Worm (Caenorhabditis elegans) whole organism, young adult: ENCODE measurements around the gene acc-4.
A peak's percentile ranks its signal among the peaks of the same experiment; 100 is the strongest.

Experiments used
- B0019.2 ChIP-seq: fragments of 200-800 bp; sonication (Bioruptor generic); conservative IDR thresholded peaks from 2 replicates; pipeline ENCODE4 v1.3.6; 2022; ENCODE audit warnings: missing genetic modification reagents, missing genetic modification characterization, missing compliant biosample characterization
- B0261.1 ChIP-seq: sonication (generic microtip); optimal IDR thresholded peaks from 2 replicates; lab custom pipeline; 2016; ENCODE audit warnings: mild to moderate bottlenecking, missing genetic modification characterization, moderate library complexity, missing compliant biosample characterization
- C06A6.2 ChIP-seq: fragments of 200-800 bp; sonication (Bioruptor generic); conservative IDR thresholded peaks from 2 replicates; pipeline ENCODE4 v1.3.6; 2022; ENCODE audit warnings: missing genetic modification characterization, missing compliant biosample characterization
- D2030.7 ChIP-seq: fragments of 200-800 bp; sonication (Bioruptor generic); IDR thresholded peaks from 2 replicates; pipeline ENCODE4 v1.3.6; 2022; ENCODE audit warnings: missing genetic modification reagents, missing genetic modification characterization, missing compliant biosample characterization
- F39B2.1 ChIP-seq: fragments of 200-800 bp; sonication (Bioruptor generic); IDR thresholded peaks from 2 replicates; pipeline ENCODE4 v1.3.6; 2022; ENCODE audit warnings: missing genetic modification reagents, missing genetic modification characterization, missing compliant biosample characterization
- F57C9.4 ChIP-seq: sonication (generic microtip); optimal IDR thresholded peaks from 2 replicates; lab custom pipeline; 2017; ENCODE audit warnings: mild to moderate bottlenecking, missing genetic modification characterization, missing compliant biosample characterization
- Y53G8AR.9 ChIP-seq: fragments of 200-800 bp; sonication (Bioruptor generic); conservative IDR thresholded peaks from 2 replicates; pipeline ENCODE4 v1.3.6; 2022; ENCODE audit warnings: missing genetic modification reagents, missing genetic modification characterization, missing compliant biosample characterization
- Y79H2A.3 ChIP-seq: fragments of 200-800 bp; sonication (Bioruptor generic); conservative IDR thresholded peaks from 2 replicates; pipeline ENCODE4 v1.3.6; 2022; ENCODE audit warnings: missing genetic modification reagents, missing genetic modification characterization, missing compliant biosample characterization
- Y95B8A.8 ChIP-seq: fragments of 200-800 bp; sonication (Bioruptor generic); IDR thresholded peaks from 2 replicates; pipeline ENCODE4 v1.3.6; 2022; ENCODE audit warnings: missing genetic modification reagents, missing genetic modification characterization, missing compliant biosample characterization
- ZK185.1 ChIP-seq: sonication (generic microtip); optimal IDR thresholded peaks from 2 replicates; lab custom pipeline; 2016; ENCODE audit warnings: mild to moderate bottlenecking, missing genetic modification characterization, missing compliant biosample characterization; ENCODE audit not compliant: poor library complexity, severe bottlenecking
- akir-1 ChIP-seq: fragments of 200-800 bp; sonication (Bioruptor generic); optimal IDR thresholded peaks from 2 replicates; lab custom pipeline; 2018; ENCODE audit warnings: mild to moderate bottlenecking, missing genetic modification characterization, moderate library complexity, missing compliant biosample characterization
- ama-1 ChIP-seq, 3 experiments: fragments of 150-350 bp in 1 of 3; sonication (generic microtip) in 2 of 3; optimal IDR thresholded peaks; 2 replicates each; lab custom pipeline; 2014 to 2018; ENCODE audit warnings: missing biosample characterization in 2 of 3, missing genetic modification characterization in 2 of 3, missing genetic modification reagents in 2 of 3
- aptf-3 ChIP-seq: fragments of 200-800 bp; sonication (Bioruptor generic); IDR thresholded peaks from 2 replicates; pipeline ENCODE4 v1.3.6; 2022; ENCODE audit warnings: missing genetic modification characterization, missing compliant biosample characterization
- bed-1 ChIP-seq: fragments of 200-800 bp; sonication (Bioruptor generic); IDR thresholded peaks from 2 replicates; pipeline ENCODE4 v1.3.6; 2022; ENCODE audit warnings: missing genetic modification reagents, missing genetic modification characterization, missing compliant biosample characterization
- cebp-2 ChIP-seq: fragments of 200-800 bp; sonication (Bioruptor generic); IDR thresholded peaks from 2 replicates; pipeline ENCODE4 v1.3.6; 2022; ENCODE audit warnings: missing genetic modification characterization, missing compliant biosample characterization
- ceh-100 ChIP-seq: fragments of 200-800 bp; sonication (Bioruptor generic); IDR thresholded peaks from 2 replicates; pipeline ENCODE4 v1.3.6; 2022; ENCODE audit warnings: missing genetic modification reagents, missing genetic modification characterization, missing compliant biosample characterization
- ceh-40 ChIP-seq: fragments of 200-800 bp; sonication (Bioruptor generic); IDR thresholded peaks from 2 replicates; pipeline ENCODE4 v1.3.6; 2022; ENCODE audit warnings: missing genetic modification characterization, missing compliant biosample characterization
- ceh-58 ChIP-seq: fragments of 200-800 bp; sonication (Bioruptor generic); IDR thresholded peaks from 2 replicates; pipeline ENCODE4 v1.3.6; 2022; ENCODE audit warnings: missing genetic modification characterization, missing compliant biosample characterization
- ceh-91 ChIP-seq: fragments of 200-800 bp; sonication (Bioruptor generic); IDR thresholded peaks from 2 replicates; pipeline ENCODE4 v1.3.6; 2022; ENCODE audit warnings: missing genetic modification reagents, missing genetic modification characterization, missing compliant biosample characterization
- die-1 ChIP-seq: sonication (generic microtip); optimal IDR thresholded peaks from 2 replicates; lab custom pipeline; 2016; ENCODE audit warnings: missing genotype, mild to moderate bottlenecking, missing genetic modification characterization, missing compliant biosample characterization
- dpl-1 ChIP-seq: fragments of 150-350 bp; optimal IDR thresholded peaks from 2 replicates; lab custom pipeline; 2014; ENCODE audit warnings: missing biosample characterization, missing genetic modification reagents, missing genetic modification characterization
- egrh-3 ChIP-seq: fragments of 200-800 bp; sonication (Bioruptor generic); IDR thresholded peaks from 2 replicates; pipeline ENCODE4 v1.3.6; 2022; ENCODE audit warnings: missing genetic modification reagents, missing genetic modification characterization, missing compliant biosample characterization
- ekl-4 ChIP-seq: fragments of 200-800 bp; sonication (Bioruptor generic); IDR thresholded peaks from 2 replicates; pipeline ENCODE4 v1.3.6; 2022; ENCODE audit warnings: missing genetic modification reagents, missing genetic modification characterization, missing compliant biosample characterization
- ets-4 ChIP-seq: fragments of 200-800 bp; sonication (Bioruptor generic); optimal IDR thresholded peaks from 2 replicates; lab custom pipeline; 2018; ENCODE audit warnings: mild to moderate bottlenecking, missing genetic modification characterization, missing compliant biosample characterization
- gei-17 ChIP-seq: fragments of 200-800 bp; sonication (Bioruptor generic); optimal IDR thresholded peaks from 2 replicates; lab custom pipeline; 2018; ENCODE audit warnings: mild to moderate bottlenecking, missing genetic modification characterization, missing compliant biosample characterization
- hlh-26 ChIP-seq: fragments of 200-800 bp; sonication (Bioruptor generic); conservative IDR thresholded peaks from 2 replicates; pipeline ENCODE4 v1.3.6; 2022; ENCODE audit warnings: missing genetic modification reagents, missing genetic modification characterization, missing compliant biosample characterization
- hmg-1.2 ChIP-seq: fragments of 200-800 bp; sonication (Bioruptor generic); IDR thresholded peaks from 2 replicates; pipeline ENCODE4 v1.3.6; 2022; ENCODE audit warnings: missing genetic modification reagents, missing genetic modification characterization, missing compliant biosample characterization
- hmg-20 ChIP-seq: fragments of 200-800 bp; sonication (Bioruptor generic); IDR thresholded peaks from 2 replicates; pipeline ENCODE4 v1.3.6; 2022; ENCODE audit warnings: missing genetic modification reagents, missing genetic modification characterization, missing compliant biosample characterization
- let-607 ChIP-seq, 2 experiments: fragments of 200-800 bp in 1 of 2; sonication (Bioruptor generic) in 1 of 2; sonication (generic microtip) in 1 of 2; optimal IDR thresholded peaks; 2 replicates each; lab custom pipeline; 2016 to 2018; ENCODE audit warnings: mild to moderate bottlenecking in 2 of 2, missing compliant biosample characterization in 2 of 2, missing genetic modification characterization in 2 of 2, moderate library complexity in 2 of 2, missing genotype in 1 of 2
- lsl-1 ChIP-seq: fragments of 200-800 bp; sonication (Bioruptor generic); optimal IDR thresholded peaks from 2 replicates; lab custom pipeline; 2018; ENCODE audit warnings: mild to moderate bottlenecking, missing genetic modification characterization, moderate library complexity, missing compliant biosample characterization
- madf-8 ChIP-seq: fragments of 200-800 bp; sonication (Bioruptor generic); conservative IDR thresholded peaks from 2 replicates; pipeline ENCODE4 v1.3.6; 2022; ENCODE audit warnings: missing genetic modification reagents, missing genetic modification characterization, missing compliant biosample characterization
- mcd-1 ChIP-seq: fragments of 200-800 bp; sonication (Bioruptor generic); IDR thresholded peaks from 2 replicates; pipeline ENCODE4 v1.3.6; 2022; ENCODE audit warnings: missing genetic modification reagents, missing genetic modification characterization, missing compliant biosample characterization
- mxl-1 ChIP-seq: sonication (generic microtip); optimal IDR thresholded peaks from 2 replicates; lab custom pipeline; 2016; ENCODE audit warnings: missing genetic modification characterization, missing compliant biosample characterization
- nfya-1 ChIP-seq: sonication (generic microtip); optimal IDR thresholded peaks from 2 replicates; lab custom pipeline; 2017; ENCODE audit warnings: antibody characterized with exemption, missing compliant biosample characterization, missing genetic modification characterization, borderline replicate concordance; ENCODE audit not compliant: insufficient read depth
- nfya-2 ChIP-seq: fragments of 200-800 bp; sonication (Bioruptor generic); IDR thresholded peaks from 2 replicates; pipeline ENCODE4 v1.3.6; 2022; ENCODE audit warnings: missing genetic modification reagents, missing genetic modification characterization, missing compliant biosample characterization
- nhr-120 ChIP-seq: fragments of 200-800 bp; sonication (Bioruptor generic); IDR thresholded peaks from 2 replicates; pipeline ENCODE4 v1.3.6; 2022; ENCODE audit warnings: missing genetic modification characterization, missing compliant biosample characterization
- sdz-38 ChIP-seq: sonication (generic microtip); optimal IDR thresholded peaks from 2 replicates; lab custom pipeline; 2016; ENCODE audit warnings: missing genotype, missing genetic modification characterization, missing compliant biosample characterization
- sea-2 ChIP-seq: fragments of 200-800 bp; sonication (Bioruptor generic); IDR thresholded peaks from 2 replicates; pipeline ENCODE4 v1.3.6; 2022; ENCODE audit warnings: missing genetic modification characterization, missing compliant biosample characterization
- snpc-1.3 ChIP-seq: sonication (generic microtip); optimal IDR thresholded peaks from 2 replicates; lab custom pipeline; 2017; ENCODE audit warnings: missing genetic modification characterization, mild to moderate bottlenecking, missing compliant biosample characterization, antibody characterized with exemption, moderate library complexity, missing genotype, missing genetic modification reagents; ENCODE audit not compliant: insufficient read depth
- snpc-3.4 ChIP-seq: sonication (generic microtip); optimal IDR thresholded peaks from 2 replicates; lab custom pipeline; 2017; ENCODE audit warnings: missing genetic modification characterization, mild to moderate bottlenecking, missing compliant biosample characterization, antibody characterized with exemption, moderate library complexity, missing genotype, missing genetic modification reagents
- tbx-9 ChIP-seq: sonication (generic microtip); optimal IDR thresholded peaks from 2 replicates; lab custom pipeline; 2016; ENCODE audit warnings: borderline replicate concordance, missing genetic modification characterization, inconsistent platforms, missing compliant biosample characterization
- tlf-1 ChIP-seq: fragments of 200-800 bp; sonication (Bioruptor generic); optimal IDR thresholded peaks from 2 replicates; lab custom pipeline; 2018; ENCODE audit warnings: mild to moderate bottlenecking, missing genetic modification characterization, missing compliant biosample characterization
- ztf-18 ChIP-seq: sonication (generic microtip); optimal IDR thresholded peaks from 2 replicates; lab custom pipeline; 2016; ENCODE audit warnings: missing genotype, mild to moderate bottlenecking, missing genetic modification characterization, missing compliant biosample characterization
- ztf-26 ChIP-seq: sonication (generic microtip); optimal IDR thresholded peaks from 2 replicates; lab custom pipeline; 2017; ENCODE audit warnings: missing genetic modification characterization, missing compliant biosample characterization
- ztf-28 ChIP-seq: fragments of 200-800 bp; sonication (Bioruptor generic); IDR thresholded peaks from 2 replicates; pipeline ENCODE4 v1.3.6; 2022; ENCODE audit warnings: missing genetic modification reagents, missing genetic modification characterization, missing compliant biosample characterization
- ztf-6 ChIP-seq: fragments of 200-800 bp; sonication (Bioruptor generic); IDR thresholded peaks from 2 replicates; pipeline ENCODE4 v1.3.6; 2022; ENCODE audit warnings: missing genetic modification reagents, missing genetic modification characterization, missing compliant biosample characterization

acc-4 gene

DNA sequence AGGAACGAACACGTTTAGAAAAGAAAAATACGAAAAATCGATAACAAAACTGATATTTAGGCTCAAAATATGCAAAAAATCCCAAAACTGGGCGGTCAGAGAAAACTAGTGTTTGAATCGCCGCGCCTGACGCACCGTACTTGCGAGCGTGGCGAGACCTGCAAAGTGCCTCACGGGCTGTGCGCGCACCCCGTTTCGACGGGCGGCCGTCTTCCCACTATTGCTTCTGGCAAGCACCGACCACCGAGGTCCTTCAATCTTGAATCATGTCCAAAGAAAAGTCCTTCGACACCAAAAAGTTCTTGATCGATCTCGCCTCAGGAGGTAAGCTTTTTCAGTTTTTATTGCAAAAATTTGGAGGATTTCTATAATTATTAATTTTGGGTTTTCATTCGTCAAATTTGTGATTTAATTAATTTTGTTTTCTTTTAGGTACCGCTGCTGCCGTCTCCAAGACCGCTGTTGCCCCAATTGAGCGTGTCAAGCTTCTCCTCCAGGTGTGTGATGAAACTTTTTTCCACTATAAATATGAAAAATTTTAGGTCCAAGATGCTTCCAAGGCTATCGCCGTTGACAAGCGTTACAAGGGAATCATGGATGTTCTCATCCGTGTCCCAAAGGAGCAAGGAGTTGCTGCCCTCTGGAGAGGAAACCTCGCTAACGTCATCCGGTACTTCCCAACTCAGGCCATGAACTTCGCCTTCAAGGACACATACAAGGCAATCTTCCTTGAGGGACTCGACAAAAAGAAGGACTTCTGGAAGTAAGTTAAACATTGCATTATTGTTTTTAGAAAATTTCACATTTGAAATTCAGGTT is 20.8 kb downstream of the acc-4 start, which contains the start of gene ant-1.1:
ant-1.1 (plus strand) TSS at position 199 of the 819 bp plus-strand sequence.
- TF ChIP-seq nhr-120 (GFP tag; lab: Robert Waterston, UW) (no peak), nfya-1 (tag; lab: Kevin White, UChicago) (no peak), die-1 (tag; lab: Kevin White, UChicago) (peak; percentile 35), tlf-1 (GFP tag; lab: Kevin White, UChicago) (peak; percentile 94), gei-17 (GFP tag; lab: Kevin White, UChicago) (peak; percentile 45), cebp-2 (GFP tag; lab: Robert Waterston, UW) (no peak), ceh-58 (GFP tag; lab: Robert Waterston, UW) (no peak), F39B2.1 (peak; percentile 73; the same call in 1 of the 2 replicates), akir-1 (GFP tag; lab: Kevin White, UChicago) (no peak), B0261.1 (tag; lab: Kevin White, UChicago) (peak; percentile 4), ztf-28 (peak; percentile 73; the same call in 1 of the 2 replicates), ZK185.1 (peak; percentile 85), sea-2 (no peak), ztf-18 (peak; percentile 87), ceh-91 (GFP tag; lab: Robert Waterston, UW) (peak; percentile 78), C06A6.2 (GFP tag; lab: Robert Waterston, UW) (peak; percentile 81), B0019.2 (GFP tag; lab: Robert Waterston, UW) (0 out of 2 replicates have a peak, but pooled peaks have one; percentile 4), nfya-2 (GFP tag; lab: Robert Waterston, UW) (no peak), ets-4 (GFP tag; lab: Kevin White, UChicago) (peak; percentile 53), let-607 (tag; optimal IDR thresholded peaks at IDR 0.05; lab: Kevin White, UChicago) (peak; percentile 14 to 77), D2030.7 (peak; percentile 88), ztf-26 (tag; lab: Kevin White, UChicago) (peak; percentile 85), snpc-3.4 (tag; lab: Kevin White, UChicago) (peak; percentile 77), mcd-1 (peak; percentile 94), ama-1 (optimal IDR thresholded peaks at IDR 0.05; lab: Kevin White, UChicago) (peak; percentile 82), ama-1 (GFP tag; optimal IDR thresholded peaks at IDR 0.05; lab: Kevin White, UChicago) (no peak), Y53G8AR.9 (GFP tag; lab: Robert Waterston, UW) (peak; percentile 95), madf-8 (GFP tag; lab: Robert Waterston, UW) (peak; percentile 29; the same call in 1 of the 2 replicates), F57C9.4 (no peak), dpl-1 (GFP tag; lab: Kevin White, UChicago) (peak; percentile 86), Y79H2A.3 (GFP tag; lab: Robert Waterston, UW) (no peak), Y95B8A.8 (GFP tag; lab: Robert Waterston, UW) (peak; percentile 69), hlh-26 (GFP tag; lab: Robert Waterston, UW) (no peak), hmg-1.2 (GFP tag; lab: Robert Waterston, UW) (peak; percentile 75), sdz-38 (tag; lab: Kevin White, UChicago) (no peak), ztf-6 (GFP tag; lab: Robert Waterston, UW) (0 out of 2 replicates have a peak, but pooled peaks have one; percentile 38), hmg-20 (peak; percentile 68), egrh-3 (GFP tag; lab: Robert Waterston, UW) (peak; percentile 88), tbx-9 (no peak), snpc-1.3 (peak; percentile 84), lsl-1 (GFP tag; lab: Kevin White, UChicago) (peak; percentile 88), ceh-100 (GFP tag; lab: Robert Waterston, UW) (peak; percentile 74), bed-1 (GFP tag; lab: Robert Waterston, UW) (no peak), mxl-1 (tag; lab: Kevin White, UChicago) (no peak), ceh-40 (GFP tag; lab: Robert Waterston, UW) (no peak), aptf-3 (GFP tag; lab: Robert Waterston, UW) (peak; percentile 61; the same call in 1 of the 2 replicates), ekl-4 (GFP tag; lab: Robert Waterston, UW) (peak; percentile 92)
